Fruit fly (Drosophila melanogaster): Measurements from ENCODE around the gene CG8072.

The CG8072 gene

dm6 chr3L:10185924-10186323 is 34.3 kb downstream of the CG8072 start, which contains the start of gene dpr10 (continued):
- no peak for TF ChIP-seq CG6854 (GFP tag; optimal IDR thresholded peaks at IDR 0.05)
- no peak for TF ChIP-seq jing (GFP tag; optimal IDR thresholded peaks at IDR 0.05)
- TF ChIP-seq CG12769 (tag; optimal IDR thresholded peaks at IDR 0.05): peak; percentile 86
- TF ChIP-seq Vsx1 (GFP tag; optimal IDR thresholded peaks at IDR 0.05): no peak
- TF ChIP-seq Myb (GFP tag; optimal IDR thresholded peaks at IDR 0.05): no peak
- TF ChIP-seq Lhr (GFP tag; optimal IDR thresholded peaks at IDR 0.05): no peak
- no peak for TF ChIP-seq CG6683 (GFP tag; optimal IDR thresholded peaks at IDR 0.05)
- TF ChIP-seq CG8290 (GFP tag; optimal IDR thresholded peaks at IDR 0.05): no peak
- TF ChIP-seq CG8290 (tag; optimal IDR thresholded peaks at IDR 0.05): peak in 1 of 2 experiments; percentile 51
- no peak for TF ChIP-seq CG8478 (optimal IDR thresholded peaks at IDR 0.05)
- TF ChIP-seq Tbp (GFP tag; optimal IDR thresholded peaks at IDR 0.05): no peak
- no peak for TF ChIP-seq CG12104 (GFP tag; optimal IDR thresholded peaks at IDR 0.05)
- TF ChIP-seq CG16813 (GFP tag; IDR thresholded peaks at IDR 0.05; ENCODE audit: partially characterized antibody): no peak
- no peak for TF ChIP-seq D (optimal IDR thresholded peaks at IDR 0.05)
- no peak for TF ChIP-seq D (GFP tag; optimal IDR thresholded peaks at IDR 0.05)
- TF ChIP-seq crol (GFP tag; IDR thresholded peaks at IDR 0.05): peak; percentile 89
- TF ChIP-seq CG11560 (tag; IDR thresholded peaks at IDR 0.05): no peak
- TF ChIP-seq BtbVII (GFP tag; optimal IDR thresholded peaks at IDR 0.05): no peak
- TF ChIP-seq otp (GFP tag; IDR thresholded peaks at IDR 0.05): no peak
- no peak for TF ChIP-seq fru (optimal IDR thresholded peaks at IDR 0.05)
- no peak for TF ChIP-seq CG16815 (GFP tag; optimal IDR thresholded peaks at IDR 0.05)
- no peak for TF ChIP-seq CG3407 (GFP tag; optimal IDR thresholded peaks at IDR 0.05)
- TF ChIP-seq CG30431 (GFP tag; optimal IDR thresholded peaks at IDR 0.05): no peak
- no peak for TF ChIP-seq BEAF-32 (GFP tag; optimal IDR thresholded peaks at IDR 0.05)
- no peak for TF ChIP-seq dmrt99B (tag; optimal IDR thresholded peaks at IDR 0.05)
- TF ChIP-seq chn (GFP tag; optimal IDR thresholded peaks at IDR 0.05): no peak
- TF ChIP-seq H2.0 (GFP tag; IDR thresholded peaks at IDR 0.05): no peak
- TF ChIP-seq Hey (tag; optimal IDR thresholded peaks at IDR 0.05): no peak
- 0 out of 4 replicates have a peak, but pooled peaks have one; percentile 13 for TF ChIP-seq Dll (GFP tag; IDR thresholded peaks at IDR 0.05; ENCODE audit: partially characterized antibody)
- no peak for TF ChIP-seq sug (tag; optimal IDR thresholded peaks at IDR 0.05)
- no peak for TF ChIP-seq hkb (optimal IDR thresholded peaks at IDR 0.05)
- 0 out of 2 replicates have a peak, but pooled peaks have one; percentile 17 for TF ChIP-seq hkb (GFP tag; IDR thresholded peaks at IDR 0.05)
- TF ChIP-seq Fer1 (GFP tag; optimal IDR thresholded peaks at IDR 0.05): no peak
- TF ChIP-seq emc (GFP tag; optimal IDR thresholded peaks at IDR 0.05): no peak
- TF ChIP-seq Hr51 (GFP tag; optimal IDR thresholded peaks at IDR 0.05): peak in 1 of 2 experiments; percentile 18
- no peak for TF ChIP-seq dati (GFP tag; IDR thresholded peaks at IDR 0.05)
- no peak for TF ChIP-seq NfI (GFP tag; optimal IDR thresholded peaks at IDR 0.05)

- TF ChIP-seq Deaf1 (tag; optimal IDR thresholded peaks at IDR 0.05): peak; percentile 73
- TF ChIP-seq ewg (GFP tag; optimal IDR thresholded peaks at IDR 0.05): peak; percentile 5
- peak; percentile 85 for TF ChIP-seq CG3163 (GFP tag; optimal IDR thresholded peaks at IDR 0.05)
- TF ChIP-seq Trl (optimal IDR thresholded peaks at IDR 0.05): peak; percentile 31 to 43
- no peak for TF ChIP-seq Trl (GFP tag; optimal IDR thresholded peaks at IDR 0.05)
- TF ChIP-seq CG13624 (GFP tag; optimal IDR thresholded peaks at IDR 0.05): no peak
- TF ChIP-seq Oaz (GFP tag; IDR thresholded peaks at IDR 0.05): no peak
- peak; percentile 77 for TF ChIP-seq abd-A (tag; optimal IDR thresholded peaks at IDR 0.05)
- no peak for TF ChIP-seq CG11456 (GFP tag; IDR thresholded peaks at IDR 0.05)
- peak; percentile 45 for TF ChIP-seq Ets65A (GFP tag)
- no peak for TF ChIP-seq CG10267 (tag; optimal IDR thresholded peaks at IDR 0.05)
Measured at dm6 chr3L:10186893-10187292, 35.3 kb downstream of the CG8072 start.
